Fruit fly (Drosophila melanogaster): Measurements from ENCODE around the gene CG7579.

DNA sequence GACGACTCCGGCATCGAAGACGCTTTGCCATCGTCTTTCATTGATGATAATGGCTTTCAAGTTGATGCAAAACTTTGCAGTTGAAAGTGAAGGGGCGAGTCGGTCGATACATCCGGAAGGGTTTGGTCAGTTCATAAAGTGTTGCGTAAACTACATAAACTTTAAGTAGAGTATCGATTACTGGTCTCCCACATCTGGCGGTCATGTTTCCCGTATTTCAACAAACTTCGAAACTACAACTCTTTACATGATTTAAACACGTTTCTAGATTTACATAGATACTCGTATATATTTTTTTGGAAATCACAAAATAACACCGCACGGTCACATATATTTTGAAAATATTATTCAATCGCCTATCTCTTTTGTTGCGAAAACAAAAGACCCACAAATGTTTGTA lies 4.6 kb upstream of the CG7579 start, which contains the start of gene CG34452:
- TF ChIP-seq CG7045 (GFP tag; optimal IDR thresholded peaks at IDR 0.05), result no peak
- no peak for TF ChIP-seq kay (GFP tag; ENCODE audit: borderline replicate concordance)
- no peak for TF ChIP-seq Hr96 (GFP tag; optimal IDR thresholded peaks at IDR 0.05)
- TF ChIP-seq CG7101 (tag; optimal IDR thresholded peaks at IDR 0.05), result no peak
- no peak for TF ChIP-seq CG14711 (tag; optimal IDR thresholded peaks at IDR 0.05)
- TF ChIP-seq toe (GFP tag; optimal IDR thresholded peaks at IDR 0.05), result no peak
- no peak for TF ChIP-seq CG12768 (GFP tag; optimal IDR thresholded peaks at IDR 0.05)
- TF ChIP-seq pad (GFP tag; optimal IDR thresholded peaks at IDR 0.05), result no peak
- no peak for TF ChIP-seq bab1 (GFP tag; optimal IDR thresholded peaks at IDR 0.05)
- TF ChIP-seq CG33017 (tag; optimal IDR thresholded peaks at IDR 0.05), result no peak
- no peak for TF ChIP-seq CG5204 (GFP tag; optimal IDR thresholded peaks at IDR 0.05)
